Worm (Caenorhabditis elegans): ENCODE measurements around the gene pkc-2.

Gene pkc-2

DNA sequence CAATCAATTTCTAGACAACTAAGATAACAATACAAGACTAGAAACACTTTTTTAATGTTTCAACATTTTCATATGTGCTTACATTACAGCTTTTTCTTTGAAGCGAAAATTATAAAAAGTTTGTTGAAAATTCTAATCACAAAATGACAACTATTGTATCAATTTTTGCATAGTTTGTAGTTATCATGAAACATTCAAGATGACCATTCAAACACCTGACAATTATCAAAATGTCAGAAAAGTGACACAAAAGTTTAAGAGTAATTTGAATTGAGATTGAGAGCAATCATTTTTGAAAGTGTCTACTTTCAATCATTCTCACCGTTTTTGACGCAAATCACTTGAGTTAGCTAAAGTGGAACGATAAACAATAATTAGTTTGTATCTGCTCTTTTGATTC is 5.3 kb downstream of the pkc-2 start:
- no peak for TF ChIP-seq daf-16 (GFP tag; optimal IDR thresholded peaks at IDR 0.05)
- peak; percentile 28 for TF ChIP-seq daf-16 (tag; optimal IDR thresholded peaks at IDR 0.05)
- peak; percentile 46 for TF ChIP-seq nhr-28 (tag; optimal IDR thresholded peaks at IDR 0.05)
- TF ChIP-seq lin-29 (GFP tag; IDR thresholded peaks at IDR 0.05): no peak
- peak; percentile 78 for TF ChIP-seq dmd-6 (GFP tag; IDR thresholded peaks at IDR 0.05)
- no peak for TF ChIP-seq duxl-1 (tag; optimal IDR thresholded peaks at IDR 0.05; ENCODE audit: poor library complexity)

DNA sequence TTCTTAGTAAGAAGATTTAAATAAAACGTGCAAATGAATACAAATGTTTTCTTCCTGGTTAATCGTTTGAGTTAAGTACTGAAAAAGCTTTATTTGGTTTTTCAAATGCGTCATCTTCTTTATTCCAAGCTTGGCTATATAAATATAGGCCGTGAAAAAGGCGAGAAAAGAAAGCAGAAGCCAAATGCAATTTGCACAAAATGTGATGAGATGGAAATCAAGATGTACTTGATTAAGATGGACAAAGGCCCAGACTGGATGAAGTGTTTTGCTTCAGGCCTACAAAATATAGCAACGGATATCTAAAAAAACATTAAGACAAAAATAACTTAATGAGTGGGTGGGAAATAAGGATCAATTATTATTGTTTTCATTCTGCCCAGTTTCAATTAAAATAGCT is 7.6 kb downstream of the pkc-2 start:
- TF ChIP-seq rbr-2 (tag; optimal IDR thresholded peaks at IDR 0.05) (no peak), unc-62 (GFP tag; optimal IDR thresholded peaks at IDR 0.05 in 1 of 2) (peak in 1 of 2 experiments; percentile 28), unc-62 (tag; optimal IDR thresholded peaks at IDR 0.05) (no peak)

DNA sequence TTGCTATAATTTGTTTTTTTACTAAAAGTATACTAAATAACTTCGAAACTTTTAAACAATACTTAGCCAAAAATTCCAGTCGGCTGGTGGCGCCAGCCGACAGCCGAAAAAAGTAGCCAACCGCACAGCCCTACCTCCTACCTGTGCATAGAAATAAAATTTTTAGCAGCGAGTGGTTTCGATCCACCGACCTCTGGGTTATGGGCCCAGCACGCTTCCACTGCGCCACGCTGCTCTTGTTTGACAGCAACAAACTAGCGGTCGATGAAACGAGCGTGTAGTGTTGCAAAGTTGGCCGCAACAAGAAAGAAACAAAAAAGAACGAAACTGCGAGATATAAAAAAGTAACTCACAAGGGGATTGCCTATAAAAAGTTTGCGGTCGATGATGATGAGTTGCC is 8.4 kb downstream of the pkc-2 start:
- TF ChIP-seq lsy-2 (tag; optimal IDR thresholded peaks at IDR 0.05): peak in 1 of 2 experiments; percentile 24
- no peak for TF ChIP-seq T20F7.1 (GFP tag; optimal IDR thresholded peaks at IDR 0.05)
- no peak for TF ChIP-seq hif-1 (tag; optimal IDR thresholded peaks at IDR 0.05)
- peak; percentile 38 for TF ChIP-seq nhr-48 (tag; optimal IDR thresholded peaks at IDR 0.05)
- peak; percentile 74 for TF ChIP-seq arid-1 (GFP tag; conservative IDR thresholded peaks at IDR 0.05)
- no peak for TF ChIP-seq tag-97 (GFP tag; IDR thresholded peaks at IDR 0.05)
- peak; percentile 52; the same call in 1 of the 2 replicates for TF ChIP-seq nhr-42 (GFP tag; IDR thresholded peaks at IDR 0.05)
- TF ChIP-seq zfp-3 (GFP tag; conservative IDR thresholded peaks at IDR 0.05): peak; percentile 74; the same call in 1 of the 2 replicates
- TF ChIP-seq ces-1 (GFP tag; optimal IDR thresholded peaks at IDR 0.05): no peak
- peak; percentile 67 for TF ChIP-seq nhr-102 (tag; optimal IDR thresholded peaks at IDR 0.05)
- TF ChIP-seq F37D6.2 (tag; optimal IDR thresholded peaks at IDR 0.05): peak; percentile 22
- peak; percentile 68; the same call in 1 of the 2 replicates for TF ChIP-seq vab-7 (GFP tag; IDR thresholded peaks at IDR 0.05)
- TF ChIP-seq lin-38 (GFP tag; IDR thresholded peaks at IDR 0.05): peak; percentile 66
- TF ChIP-seq zip-11 (GFP tag; IDR thresholded peaks at IDR 0.05): no peak
- TF ChIP-seq gei-8 (GFP tag; optimal IDR thresholded peaks at IDR 0.05): peak; percentile 36
- no peak for TF ChIP-seq Y105C5A.15 (GFP tag; IDR thresholded peaks at IDR 0.05)
- no peak for TF ChIP-seq sdz-12 (GFP tag; optimal IDR thresholded peaks at IDR 0.05)
- peak; percentile 33 for TF ChIP-seq ztf-7 (tag; optimal IDR thresholded peaks at IDR 0.05)
- TF ChIP-seq dpl-1 (GFP tag; optimal IDR thresholded peaks at IDR 0.05): no peak
- TF ChIP-seq F26F4.8 (GFP tag; conservative IDR thresholded peaks at IDR 0.05): peak; percentile 66; the same call in 1 of the 2 replicates
- no peak for TF ChIP-seq ZK337.2 (GFP tag; IDR thresholded peaks at IDR 0.05)
- no peak for TF ChIP-seq daf-12 (tag; optimal IDR thresholded peaks at IDR 0.05)
- peak in 1 of 2 experiments; percentile 44; a peak in 1 of 4 replicates for TF ChIP-seq madf-5 (GFP tag; IDR thresholded peaks at IDR 0.05)
- peak; percentile 84 for TF ChIP-seq pha-4 (GFP tag; IDR thresholded peaks at IDR 0.05)
- TF ChIP-seq pha-4 (tag; optimal IDR thresholded peaks at IDR 0.05): no peak
- no peak for TF ChIP-seq nhr-11 (tag; optimal IDR thresholded peaks at IDR 0.05)
- no peak for TF ChIP-seq jun-1 (tag; optimal IDR thresholded peaks at IDR 0.05)
- no peak for TF ChIP-seq nhr-237 (tag; optimal IDR thresholded peaks at IDR 0.05)
- no peak for TF ChIP-seq snpc-4 (tag; optimal IDR thresholded peaks at IDR 0.05)
- TF ChIP-seq egl-43 (GFP tag; IDR thresholded peaks at IDR 0.05): no peak
- TF ChIP-seq F10B5.3 (tag; optimal IDR thresholded peaks at IDR 0.05): peak; percentile 17
- peak; percentile 58; the same call in 1 of the 2 replicates for TF ChIP-seq madf-9 (GFP tag; conservative IDR thresholded peaks at IDR 0.05)
- TF ChIP-seq php-3 (GFP tag; IDR thresholded peaks at IDR 0.05): peak; percentile 56; the same call in 1 of the 2 replicates
- TF ChIP-seq ceh-32 (tag; optimal IDR thresholded peaks at IDR 0.05; ENCODE audit: poor library complexity): no peak
- TF ChIP-seq aha-1 (tag): no peak
- TF ChIP-seq mxl-3 (GFP tag; optimal IDR thresholded peaks at IDR 0.05): peak; percentile 48
- TF ChIP-seq Y5F2A.4 (GFP tag; optimal IDR thresholded peaks at IDR 0.05): no peak
- TF ChIP-seq F44E2.7 (GFP tag; IDR thresholded peaks at IDR 0.05): no peak
- no peak for TF ChIP-seq lin-39 (tag; optimal IDR thresholded peaks at IDR 0.05)
- TF ChIP-seq nhr-76 (tag; optimal IDR thresholded peaks at IDR 0.05): no peak
- TF ChIP-seq rbr-2 (tag; optimal IDR thresholded peaks at IDR 0.05): peak; percentile 70
